Fruit fly (Drosophila melanogaster): ENCODE data around the gene MKP-4.

The MKP-4 gene

dm6 chrX:19663859-19664728, 41.2 kb downstream of the MKP-4 start, which contains the start of the genes CG14223 and Ssu72:
TSS of gene CG14223 (minus strand) at chrX:19663971.
TSS of gene Ssu72 (plus strand) at chrX:19664561.
- peak; percentile 86 for TF ChIP-seq CG10267 (tag; optimal IDR thresholded peaks at IDR 0.05)
- TF ChIP-seq aop (GFP tag; IDR thresholded peaks at IDR 0.05), result no peak
- TF ChIP-seq CrebB (tag; optimal IDR thresholded peaks at IDR 0.05), result no peak
- TF ChIP-seq knrl (GFP tag; IDR thresholded peaks at IDR 0.05; ENCODE audit: partially characterized antibody), result peak; percentile 78; the same call in 2 of the 3 replicates
- no peak; the same call in 1 of the 2 replicates for TF ChIP-seq CG10366 (GFP tag; IDR thresholded peaks at IDR 0.05)
- TF ChIP-seq Bgb (GFP tag; IDR thresholded peaks at IDR 0.05; ENCODE audit: partially characterized antibody), result peak; percentile 81
- TF ChIP-seq CG32772 (GFP tag; IDR thresholded peaks at IDR 0.05), result no peak
- TF ChIP-seq croc (GFP tag; conservative IDR thresholded peaks at IDR 0.05), result no peak
- TF ChIP-seq CG2129 (GFP tag; IDR thresholded peaks at IDR 0.05; ENCODE audit: partially characterized antibody), result peak; percentile 71
- no peak for TF ChIP-seq sr (GFP tag; IDR thresholded peaks at IDR 0.05)
- no peak for TF ChIP-seq CG1233 (GFP tag; optimal IDR thresholded peaks at IDR 0.05)
- no peak for TF ChIP-seq grau (tag; optimal IDR thresholded peaks at IDR 0.05)
- TF ChIP-seq klu (GFP tag; IDR thresholded peaks at IDR 0.05), result no peak
- TF ChIP-seq BEAF-32 (GFP tag; optimal IDR thresholded peaks at IDR 0.05), result peak; percentile 73
- TF ChIP-seq kni (GFP tag; optimal IDR thresholded peaks at IDR 0.05), result no peak
- TF ChIP-seq p53 (GFP tag; optimal IDR thresholded peaks at IDR 0.05), result no peak
- peak; percentile 80 for TF ChIP-seq Doc3 (GFP tag; IDR thresholded peaks at IDR 0.05; ENCODE audit: partially characterized antibody)
- TF ChIP-seq CG18011 (GFP tag; optimal IDR thresholded peaks at IDR 0.05), result no peak
- TF ChIP-seq crc (GFP tag; optimal IDR thresholded peaks at IDR 0.05), result no peak
- no peak for TF ChIP-seq CG17328 (GFP tag; IDR thresholded peaks at IDR 0.05)
- TF ChIP-seq CG10565 (GFP tag; optimal IDR thresholded peaks at IDR 0.05), result no peak
- TF ChIP-seq salm (tag; optimal IDR thresholded peaks at IDR 0.05), result no peak
- TF ChIP-seq CG15269 (tag; optimal IDR thresholded peaks at IDR 0.05), result no peak
- TF ChIP-seq row (GFP tag; IDR thresholded peaks at IDR 0.05), result peak; percentile 34
- TF ChIP-seq Nf-YB (GFP tag; optimal IDR thresholded peaks at IDR 0.05), result no peak
- no peak for TF ChIP-seq disco-r (GFP tag; optimal IDR thresholded peaks at IDR 0.05)
- TF ChIP-seq Mes4 (GFP tag; optimal IDR thresholded peaks at IDR 0.05), result no peak
- no peak for TF ChIP-seq Fer3 (tag; optimal IDR thresholded peaks at IDR 0.05)
- no peak for TF ChIP-seq bsh (GFP tag; optimal IDR thresholded peaks at IDR 0.05)
- no peak for TF ChIP-seq slou (GFP tag; optimal IDR thresholded peaks at IDR 0.05)
- no peak for TF ChIP-seq otp (GFP tag; IDR thresholded peaks at IDR 0.05)
- TF ChIP-seq CG4730 (GFP tag; IDR thresholded peaks at IDR 0.05), result no peak
- TF ChIP-seq Lpt (GFP tag; optimal IDR thresholded peaks at IDR 0.05), result no peak
- no peak for TF ChIP-seq sens-2 (GFP tag; IDR thresholded peaks at IDR 0.05)
- TF ChIP-seq crol (GFP tag; IDR thresholded peaks at IDR 0.05), result no peak
- peak; percentile 72 for TF ChIP-seq inv (GFP tag; IDR thresholded peaks at IDR 0.05; ENCODE audit: partially characterized antibody)
- no peak for TF ChIP-seq CG15601 (tag; optimal IDR thresholded peaks at IDR 0.05)
- no peak for TF ChIP-seq dm (GFP tag; optimal IDR thresholded peaks at IDR 0.05)
- TF ChIP-seq CG15479 (GFP tag; optimal IDR thresholded peaks at IDR 0.05), result no peak
- TF ChIP-seq ap (GFP tag; IDR thresholded peaks at IDR 0.05), result no peak
- no peak for TF ChIP-seq NFAT (GFP tag; IDR thresholded peaks at IDR 0.05)
- no peak for TF ChIP-seq Dbx (GFP tag; IDR thresholded peaks at IDR 0.05)
- no peak for TF ChIP-seq Dip2 (GFP tag; IDR thresholded peaks at IDR 0.05)
- TF ChIP-seq CG9215 (GFP tag; IDR thresholded peaks at IDR 0.05), result no peak
- TF ChIP-seq ind (GFP tag; optimal IDR thresholded peaks at IDR 0.05), result no peak
- TF ChIP-seq CG4707 (GFP tag; optimal IDR thresholded peaks at IDR 0.05), result no peak
- TF ChIP-seq CG12744 (GFP tag; optimal IDR thresholded peaks at IDR 0.05), result no peak
- TF ChIP-seq CG42726 (GFP tag; IDR thresholded peaks at IDR 0.05; ENCODE audit: partially characterized antibody), result peak; percentile 64; the same call in 1 of the 2 replicates
- TF ChIP-seq ash1 (GFP tag; optimal IDR thresholded peaks at IDR 0.05), result no peak

All from whole organism, embryonic.